Fruit fly (Drosophila melanogaster) whole organism, embryonic: ENCODE measurements around the gene Wbp2.

ENCODE experiments used
- Asciz ChIP-seq: fragments of 200-800 bp; sonication (Bioruptor generic); optimal IDR thresholded peaks from 2 replicates; lab custom pipeline; 2017; ENCODE audit warnings: missing biosample characterization, mild to moderate bottlenecking, missing genetic modification characterization, missing genetic modification reagents
- Bdp1 ChIP-seq: fragments of 200-800 bp; sonication (Bioruptor generic); optimal IDR thresholded peaks from 3 replicates; lab custom pipeline; 2016; ENCODE audit warnings: missing biosample characterization, missing genetic modification characterization
- C15 ChIP-seq: fragments of 200-800 bp; sonication (Bioruptor generic); IDR thresholded peaks from 3 replicates; pipeline ENCODE4 v1.3.6; 2022; ENCODE audit warnings: missing biosample characterization, missing genetic modification characterization
- CG10274 ChIP-seq: fragments of 200-800 bp; sonication (Bioruptor generic); optimal IDR thresholded peaks from 3 replicates; lab custom pipeline; 2017; ENCODE audit warnings: missing biosample characterization, mild to moderate bottlenecking, missing genetic modification characterization
- CG10979 ChIP-seq: fragments of 200-800 bp; sonication (Bioruptor generic); optimal IDR thresholded peaks from 2 replicates; lab custom pipeline; 2018; ENCODE audit warnings: missing biosample characterization, mild to moderate bottlenecking, missing genetic modification characterization, moderate library complexity
- CG11560 ChIP-seq: fragments of 200-800 bp; sonication (Bioruptor generic); IDR thresholded peaks from 3 replicates; pipeline ENCODE4 v1.3.6; 2022; ENCODE audit warnings: missing biosample characterization, missing genetic modification characterization
- CG12659 ChIP-seq: fragments of 200-800 bp; sonication (Bioruptor generic); optimal IDR thresholded peaks from 3 replicates; lab custom pipeline; 2017; ENCODE audit warnings: mild to moderate bottlenecking, missing biosample characterization, missing genetic modification reagents, missing genetic modification characterization
- CG14667 ChIP-seq: fragments of 200-800 bp; sonication (Bioruptor generic); IDR thresholded peaks from 2 replicates; pipeline ENCODE4 v1.3.6; 2022; ENCODE audit warnings: missing biosample characterization, missing genetic modification characterization
- CG15073 ChIP-seq: fragments of 200-800 bp; sonication (Bioruptor generic); optimal IDR thresholded peaks from 2 replicates; lab custom pipeline; 2016; ENCODE audit warnings: missing biosample characterization, missing genetic modification characterization
- CG1602 ChIP-seq: fragments of 200-800 bp; sonication (Bioruptor generic); optimal IDR thresholded peaks from 3 replicates; lab custom pipeline; 2016; ENCODE audit warnings: missing biosample characterization, missing genetic modification characterization
- CG17328 ChIP-seq: fragments of 200-800 bp; sonication (Bioruptor generic); IDR thresholded peaks from 2 replicates; pipeline ENCODE4 v1.3.6; 2022; ENCODE audit warnings: missing biosample characterization, missing genetic modification characterization
- CG1792 ChIP-seq: fragments of 200-800 bp; sonication (Bioruptor generic); optimal IDR thresholded peaks from 2 replicates; lab custom pipeline; 2016; ENCODE audit warnings: missing biosample characterization, missing genetic modification characterization
- CG18599 ChIP-seq: fragments of 200-800 bp; sonication (Bioruptor generic); optimal IDR thresholded peaks from 3 replicates; lab custom pipeline; 2017; ENCODE audit warnings: missing biosample characterization, missing genetic modification characterization, mild to moderate bottlenecking, moderate library complexity, missing genetic modification reagents
- CG18764 ChIP-seq: fragments of 200-800 bp; sonication (Bioruptor generic); optimal IDR thresholded peaks from 3 replicates; lab custom pipeline; 2016; ENCODE audit warnings: missing biosample characterization, missing genetic modification characterization
- CG2120 ChIP-seq: fragments of 200-800 bp; sonication (Bioruptor generic); optimal IDR thresholded peaks from 3 replicates; lab custom pipeline; 2016; ENCODE audit warnings: missing biosample characterization, missing genetic modification characterization
- CG2199 ChIP-seq: fragments of 200-800 bp; sonication (Bioruptor generic); IDR thresholded peaks from 3 replicates; pipeline ENCODE4 v1.3.6; 2022; ENCODE audit warnings: missing biosample characterization, missing genetic modification characterization
- CG3838 ChIP-seq: fragments of 200-800 bp; sonication (Bioruptor generic); optimal IDR thresholded peaks from 3 replicates; lab custom pipeline; 2016; ENCODE audit warnings: missing biosample characterization, missing genetic modification characterization
- CG4360 ChIP-seq: fragments of 200-800 bp; sonication (Bioruptor generic); IDR thresholded peaks from 2 replicates; pipeline ENCODE4 v1.3.6; 2022; ENCODE audit warnings: missing biosample characterization, missing genetic modification characterization
- CG4617 ChIP-seq: fragments of 200-800 bp; sonication (Bioruptor generic); optimal IDR thresholded peaks from 3 replicates; lab custom pipeline; 2016; ENCODE audit warnings: missing biosample characterization, missing genetic modification characterization, borderline replicate concordance
- CG7928 ChIP-seq: fragments of 200-800 bp; sonication (Bioruptor generic); optimal IDR thresholded peaks from 2 replicates; lab custom pipeline; 2017; ENCODE audit warnings: missing biosample characterization, mild to moderate bottlenecking, missing genetic modification characterization
- CG7987 ChIP-seq: fragments of 200-800 bp; sonication (Bioruptor generic); optimal IDR thresholded peaks from 2 replicates; lab custom pipeline; 2018; ENCODE audit warnings: missing biosample characterization, mild to moderate bottlenecking, missing genetic modification characterization, moderate library complexity
- CrebB ChIP-seq: fragments of 200-800 bp; sonication (Bioruptor generic); optimal IDR thresholded peaks from 3 replicates; lab custom pipeline; 2018; ENCODE audit warnings: missing biosample characterization, mild to moderate bottlenecking, missing genetic modification characterization
- HHEX ChIP-seq: fragments of 200-800 bp; sonication (Bioruptor generic); optimal IDR thresholded peaks from 3 replicates; lab custom pipeline; 2017; ENCODE audit warnings: missing biosample characterization, mild to moderate bottlenecking, missing genetic modification characterization, missing genetic modification reagents
- Med ChIP-seq: fragments of 200-800 bp; sonication (Bioruptor generic); peaks from one replicate; lab custom pipeline; 2016; ENCODE audit warnings: missing biosample characterization, missing genetic modification characterization, mild to moderate bottlenecking, inconsistent platforms, moderate library complexity
- Meics ChIP-seq: fragments of 200-800 bp; sonication (Bioruptor generic); optimal IDR thresholded peaks from 2 replicates; lab custom pipeline; 2017; ENCODE audit warnings: missing biosample characterization, mild to moderate bottlenecking, missing genetic modification characterization
- Oaz ChIP-seq: fragments of 200-800 bp; sonication (Bioruptor generic); IDR thresholded peaks from 2 replicates; pipeline ENCODE4 v1.3.6; 2022; ENCODE audit warnings: missing biosample characterization, missing genetic modification characterization
- PHDP ChIP-seq: fragments of 200-800 bp; sonication (Bioruptor generic); optimal IDR thresholded peaks from 3 replicates; lab custom pipeline; 2018; ENCODE audit warnings: missing biosample characterization, mild to moderate bottlenecking, missing genetic modification characterization, moderate library complexity
- Taf1 ChIP-seq: fragments of 200-800 bp; sonication (Bioruptor generic); IDR thresholded peaks from 2 replicates; pipeline ENCODE4 v1.3.6; 2022; ENCODE audit warnings: missing biosample characterization, missing genetic modification characterization
- bsh ChIP-seq, 2 experiments: fragments of 200-800 bp; sonication (Bioruptor generic); optimal IDR thresholded peaks; 2 replicates each; lab custom pipeline; 2017 to 2018; ENCODE audit warnings: mild to moderate bottlenecking in 2 of 2, missing biosample characterization in 2 of 2, missing genetic modification characterization in 2 of 2, moderate library complexity in 1 of 2
- corto ChIP-seq: fragments of 200-800 bp; sonication (Bioruptor generic); optimal IDR thresholded peaks from 2 replicates; lab custom pipeline; 2016; ENCODE audit warnings: missing biosample characterization, mild to moderate bottlenecking, missing genetic modification characterization, moderate library complexity
- grau ChIP-seq: fragments of 200-800 bp; optimal IDR thresholded peaks from 3 replicates; lab custom pipeline; 2019; ENCODE audit warnings: missing biosample characterization, mild to moderate bottlenecking, missing genetic modification characterization, moderate library complexity
- gsb ChIP-seq: fragments of 200-800 bp; sonication (Bioruptor generic); IDR thresholded peaks from 2 replicates; pipeline ENCODE4 v1.3.6; 2022; ENCODE audit warnings: missing biosample characterization, missing genetic modification characterization
- hth ChIP-seq: fragments of >200 bp; optimal IDR thresholded peaks from 2 replicates; lab custom pipeline; 2017; ENCODE audit warnings: inconsistent platforms
- inv ChIP-seq: fragments of 200-800 bp; sonication (Bioruptor generic); IDR thresholded peaks from 2 replicates; pipeline ENCODE4 v1.3.6; 2022; ENCODE audit warnings: missing biosample characterization, missing genetic modification characterization; ENCODE audit not compliant: partially characterized antibody
- jing ChIP-seq: fragments of 200-800 bp; sonication (Bioruptor generic); optimal IDR thresholded peaks from 2 replicates; lab custom pipeline; 2018; ENCODE audit warnings: missing biosample characterization, mild to moderate bottlenecking, missing genetic modification characterization
- kni ChIP-seq: fragments of 200-800 bp; sonication (Bioruptor generic); optimal IDR thresholded peaks from 3 replicates; lab custom pipeline; 2017; ENCODE audit warnings: mild to moderate bottlenecking, missing biosample characterization, missing genetic modification reagents, missing genetic modification characterization
- mam ChIP-seq: fragments of 200-800 bp; sonication (Bioruptor generic); optimal IDR thresholded peaks from 3 replicates; lab custom pipeline; 2016; ENCODE audit warnings: missing biosample characterization, missing genetic modification characterization
- mld ChIP-seq: fragments of 200-800 bp; sonication (Bioruptor generic); IDR thresholded peaks from 3 replicates; pipeline ENCODE4 v1.3.6; 2022; ENCODE audit warnings: missing biosample characterization, missing genetic modification characterization; ENCODE audit not compliant: partially characterized antibody
- pzg ChIP-seq: fragments of 200-800 bp; sonication (Bioruptor generic); optimal IDR thresholded peaks from 3 replicates; lab custom pipeline; 2018; ENCODE audit warnings: missing biosample characterization, mild to moderate bottlenecking, missing genetic modification characterization, moderate library complexity
- repo ChIP-seq: fragments of 200-800 bp; sonication (Bioruptor generic); optimal IDR thresholded peaks from 2 replicates; lab custom pipeline; 2016; ENCODE audit warnings: missing biosample characterization, missing genetic modification characterization
- sd ChIP-seq: fragments of 200-800 bp; sonication (Bioruptor generic); optimal IDR thresholded peaks from 3 replicates; lab custom pipeline; 2018; ENCODE audit warnings: missing biosample characterization, mild to moderate bottlenecking, missing genetic modification characterization, moderate library complexity
- sens ChIP-seq: fragments of 200-800 bp; sonication (Bioruptor generic); peaks from one replicate; lab custom pipeline; 2016; ENCODE audit warnings: missing biosample characterization, missing genetic modification characterization
- sug ChIP-seq: fragments of 200-800 bp; optimal IDR thresholded peaks from 2 replicates; lab custom pipeline; 2019; ENCODE audit warnings: missing biosample characterization, mild to moderate bottlenecking, missing genetic modification characterization, moderate library complexity
- tap ChIP-seq: fragments of 200-800 bp; optimal IDR thresholded peaks from 3 replicates; lab custom pipeline; 2019; ENCODE audit warnings: missing biosample characterization, mild to moderate bottlenecking, missing genetic modification characterization, moderate library complexity
- tx ChIP-seq: fragments of 200-800 bp; sonication (Bioruptor generic); optimal IDR thresholded peaks from 2 replicates; lab custom pipeline; 2016; ENCODE audit warnings: missing biosample characterization, missing genetic modification characterization
- wor ChIP-seq: fragments of 200-800 bp; sonication (Bioruptor generic); IDR thresholded peaks from 2 replicates; pipeline ENCODE4 v1.3.6; 2022; ENCODE audit warnings: missing biosample characterization, missing genetic modification characterization
- zen2 ChIP-seq: fragments of 200-800 bp; sonication (Bioruptor generic); IDR thresholded peaks from 3 replicates; pipeline ENCODE4 v1.3.6; 2022; ENCODE audit warnings: missing biosample characterization, missing genetic modification characterization; ENCODE audit not compliant: partially characterized antibody

Wbp2 gene

dm6 chr3L:12832355-12832881 is 17.5 kb upstream of the Wbp2 start (continued):
- no peak for TF ChIP-seq CG7928 (GFP tag; lab: Kevin White, UChicago)
- no peak for TF ChIP-seq CG2120
- TF ChIP-seq sug (tag; lab: Kevin White, UChicago): peak; percentile 12
- TF ChIP-seq Oaz (GFP tag; lab: Robert Waterston, UW): no peak
- no peak for TF ChIP-seq repo (GFP tag; lab: Kevin White, UChicago)
- no peak for TF ChIP-seq CG1602 (GFP tag; lab: Kevin White, UChicago)
- TF ChIP-seq grau (tag; lab: Kevin White, UChicago): no peak
- no peak for TF ChIP-seq hth (lab: Kevin White, UChicago)
- TF ChIP-seq CG7987: no peak
- TF ChIP-seq gsb (GFP tag; lab: Robert Waterston, UW): 0 out of 2 replicates have a peak, but pooled peaks have one; percentile 26
- no peak for TF ChIP-seq Taf1 (GFP tag; lab: Robert Waterston, UW)
- no peak for TF ChIP-seq tx (GFP tag; lab: Kevin White, UChicago)
- TF ChIP-seq CG10979: no peak
- no peak for TF ChIP-seq C15 (GFP tag; lab: Robert Waterston, UW)
- no peak for TF ChIP-seq CG12659 (GFP tag; lab: Kevin White, UChicago)
- TF ChIP-seq CG4617 (GFP tag; lab: Kevin White, UChicago): no peak
- TF ChIP-seq CG18599 (GFP tag; lab: Kevin White, UChicago): peak; percentile 0
- TF ChIP-seq CG4360 (GFP tag; lab: Robert Waterston, UW): no peak
- no peak for TF ChIP-seq Meics
- TF ChIP-seq mam: no peak
- peak in 1 of 2 experiments; percentile 29 for TF ChIP-seq bsh (GFP tag; optimal IDR thresholded peaks at IDR 0.05; lab: Kevin White, UChicago)
- no peak for TF ChIP-seq CG15073 (GFP tag; lab: Kevin White, UChicago)
- no peak for TF ChIP-seq pzg (GFP tag; lab: Kevin White, UChicago)
- TF ChIP-seq corto (GFP tag; lab: Kevin White, UChicago): peak; percentile 48
- no peak for TF ChIP-seq HHEX
- TF ChIP-seq CG3838: no peak
- no peak for TF ChIP-seq CG1792 (GFP tag; lab: Kevin White, UChicago)
- no peak for TF ChIP-seq CG14667 (GFP tag; lab: Robert Waterston, UW)
- TF ChIP-seq inv: no peak
- TF ChIP-seq CG17328 (GFP tag; lab: Robert Waterston, UW): no peak
- no peak for TF ChIP-seq tap
- no peak for TF ChIP-seq CG10274
- TF ChIP-seq PHDP (tag; lab: Kevin White, UChicago): no peak
- no peak for TF ChIP-seq mld (GFP tag; lab: Robert Waterston, UW)
- TF ChIP-seq CG11560 (tag; lab: Robert Waterston, UW): no peak
- no peak for TF ChIP-seq Asciz (GFP tag; lab: Kevin White, UChicago)
- TF ChIP-seq CG18764 (GFP tag; lab: Kevin White, UChicago): no peak
- 0 out of 3 replicates have a peak, but pooled peaks have one; percentile 43 for TF ChIP-seq zen2

dm6 chr3L:12833354-12833753 is 16.6 kb upstream of the Wbp2 start:
- TF ChIP-seq Bdp1 (no peak), sd (tag; lab: Kevin White, UChicago) (peak; percentile 44), CG2199 (GFP tag; lab: Robert Waterston, UW) (0 out of 3 replicates have a peak, but pooled peaks have one; percentile 60), kni (peak; percentile 30), Med (peak; percentile 8), wor (GFP tag; lab: Robert Waterston, UW) (no peak), jing (GFP tag; lab: Kevin White, UChicago) (no peak), sens (GFP tag; lab: Kevin White, UChicago) (peak; percentile 77), CrebB (tag; lab: Kevin White, UChicago) (no peak)
